Worm (Caenorhabditis elegans) whole organism, L4 larva: ENCODE measurements around the gene C29E4.15.

Experiments used
- F10B5.3 ChIP-seq: sonication (generic microtip); optimal IDR thresholded peaks from 2 replicates; lab custom pipeline; 2016; ENCODE audit warnings: mild to moderate bottlenecking, missing genetic modification characterization, missing compliant biosample characterization
- T26A8.4 ChIP-seq: fragments of 200-800 bp; sonication (Bioruptor generic); IDR thresholded peaks from 2 replicates; pipeline ENCODE4 v1.3.6; 2022; ENCODE audit warnings: missing genetic modification characterization, missing compliant biosample characterization
- Y75B8A.6 ChIP-seq: fragments of 200-800 bp; sonication (Bioruptor generic); IDR thresholded peaks from 2 replicates; pipeline ENCODE4 v1.3.6; 2022; ENCODE audit warnings: missing genetic modification reagents, missing genetic modification characterization, missing compliant biosample characterization
- aly-2 ChIP-seq: sonication (generic microtip); optimal IDR thresholded peaks from 2 replicates; lab custom pipeline; 2018; ENCODE audit warnings: missing biosample characterization, missing genetic modification characterization
- ama-1 ChIP-seq: fragments of 150-350 bp; optimal IDR thresholded peaks from 2 replicates; lab custom pipeline; 2014; ENCODE audit warnings: inconsistent platforms, mixed read lengths
- ceh-82 ChIP-seq: sonication (generic microtip); optimal IDR thresholded peaks from 2 replicates; lab custom pipeline; 2017; ENCODE audit warnings: missing biosample characterization, missing genetic modification characterization
- daf-12 ChIP-seq: fragments of 150-350 bp; optimal IDR thresholded peaks from 2 replicates; lab custom pipeline; 2014; ENCODE audit warnings: missing biosample characterization, missing genetic modification reagents, missing genetic modification characterization
- daf-8 ChIP-seq: fragments of 200-800 bp; sonication (Bioruptor generic); IDR thresholded peaks from 2 replicates; pipeline ENCODE4 v1.3.6; 2022; ENCODE audit warnings: missing genetic modification characterization, missing compliant biosample characterization
- dmd-8 ChIP-seq: fragments of 200-800 bp; sonication (Bioruptor generic); IDR thresholded peaks from 2 replicates; pipeline ENCODE4 v1.3.6; 2022; ENCODE audit warnings: missing genetic modification characterization, missing compliant biosample characterization
- dpl-1 ChIP-seq: fragments of 150-350 bp; optimal IDR thresholded peaks from 2 replicates; lab custom pipeline; 2014; ENCODE audit warnings: missing biosample characterization, missing genetic modification reagents, missing genetic modification characterization
- duxl-1 ChIP-seq: sonication (generic microtip); optimal IDR thresholded peaks from 2 replicates; lab custom pipeline; 2016; ENCODE audit warnings: mild to moderate bottlenecking, missing genetic modification characterization, moderate library complexity, missing compliant biosample characterization; ENCODE audit not compliant: poor library complexity
- dve-1 ChIP-seq: sonication (generic microtip); optimal IDR thresholded peaks from 2 replicates; lab custom pipeline; 2017; ENCODE audit warnings: antibody characterized with exemption, mild to moderate bottlenecking, missing genetic modification characterization, missing compliant biosample characterization; ENCODE audit not compliant: insufficient read depth
- egl-27 ChIP-seq: sonication (generic microtip); optimal IDR thresholded peaks from 3 replicates; lab custom pipeline; 2017; ENCODE audit warnings: missing biosample characterization, missing genetic modification reagents, missing genetic modification characterization
- egl-43 ChIP-seq: fragments of 200-800 bp; sonication (Bioruptor generic); IDR thresholded peaks from 2 replicates; pipeline ENCODE4 v1.3.6; 2022; ENCODE audit warnings: missing genetic modification reagents, missing genetic modification characterization, missing compliant biosample characterization
- hif-1 ChIP-seq, 2 experiments: sonication (generic microtip); optimal IDR thresholded peaks; 2 replicates each; lab custom pipeline; 2016 to 2017; ENCODE audit warnings: missing compliant biosample characterization in 2 of 2, missing genetic modification characterization in 2 of 2, missing genetic modification reagents in 2 of 2, missing genotype in 2 of 2, mild to moderate bottlenecking in 1 of 2
- hlh-11 ChIP-seq: fragments of 200-800 bp; sonication (Bioruptor generic); optimal IDR thresholded peaks from 2 replicates; lab custom pipeline; 2018; ENCODE audit warnings: mild to moderate bottlenecking, missing genetic modification characterization, missing compliant biosample characterization
- hlh-30 ChIP-seq: sonication (generic microtip); optimal IDR thresholded peaks from 2 replicates; lab custom pipeline; 2017; ENCODE audit warnings: antibody characterized with exemption, mild to moderate bottlenecking, missing genetic modification characterization, missing compliant biosample characterization; ENCODE audit not compliant: insufficient read depth
- hmg-1.1 ChIP-seq: fragments of 200-800 bp; sonication (Bioruptor generic); IDR thresholded peaks from 2 replicates; pipeline ENCODE4 v1.3.6; 2022; ENCODE audit warnings: missing genetic modification reagents, missing genetic modification characterization, missing compliant biosample characterization
- lin-1 ChIP-seq: fragments of 200-800 bp; sonication (Bioruptor generic); IDR thresholded peaks from 2 replicates; pipeline ENCODE4 v1.3.6; 2022; ENCODE audit warnings: missing genetic modification reagents, missing genetic modification characterization, missing compliant biosample characterization
- lin-38 ChIP-seq: fragments of 200-800 bp; sonication (Bioruptor generic); IDR thresholded peaks from 2 replicates; pipeline ENCODE4 v1.3.6; 2022; ENCODE audit warnings: missing genetic modification reagents, missing genetic modification characterization, missing compliant biosample characterization
- lsy-2 ChIP-seq, 2 experiments: fragments of 150-350 bp in 1 of 2; sonication (generic microtip) in 1 of 2; optimal IDR thresholded peaks; 2 replicates each; lab custom pipeline; 2014 to 2017; ENCODE audit warnings: missing biosample characterization in 2 of 2, missing genetic modification characterization in 2 of 2
- mdt-29 ChIP-seq: fragments of 200-800 bp; sonication (Bioruptor generic); IDR thresholded peaks from 2 replicates; pipeline ENCODE4 v1.3.6; 2022; ENCODE audit warnings: missing genetic modification reagents, missing genetic modification characterization, missing compliant biosample characterization
- mep-1 ChIP-seq: fragments of 150-350 bp; sonication (generic microtip); optimal IDR thresholded peaks from 3 replicates; lab custom pipeline; 2014; ENCODE audit warnings: missing biosample characterization, missing genetic modification characterization
- mes-2 ChIP-seq: sonication (generic microtip); optimal IDR thresholded peaks from 2 replicates; lab custom pipeline; 2016; ENCODE audit warnings: missing genotype, mild to moderate bottlenecking, missing genetic modification characterization, missing compliant biosample characterization; ENCODE audit not compliant: poor library complexity, severe bottlenecking
- mxl-2 ChIP-seq: fragments of 200-800 bp; sonication (Bioruptor generic); conservative IDR thresholded peaks from 2 replicates; pipeline ENCODE4 v1.3.6; 2022; ENCODE audit warnings: missing genetic modification reagents, missing genetic modification characterization, missing compliant biosample characterization
- nhr-102 ChIP-seq: sonication (generic microtip); optimal IDR thresholded peaks from 2 replicates; lab custom pipeline; 2016; ENCODE audit warnings: mild to moderate bottlenecking, missing genetic modification characterization, moderate library complexity, missing compliant biosample characterization
- nhr-237 ChIP-seq: sonication (generic microtip); optimal IDR thresholded peaks from 2 replicates; lab custom pipeline; 2017; ENCODE audit warnings: missing biosample characterization, missing genetic modification characterization
- nhr-41 ChIP-seq: fragments of 200-800 bp; sonication (Bioruptor generic); IDR thresholded peaks from 2 replicates; pipeline ENCODE4 v1.3.6; 2022; ENCODE audit warnings: missing genetic modification reagents, missing genetic modification characterization, missing compliant biosample characterization
- nhr-42 ChIP-seq: fragments of 200-800 bp; sonication (Bioruptor generic); IDR thresholded peaks from 2 replicates; pipeline ENCODE4 v1.3.6; 2022; ENCODE audit warnings: missing genetic modification characterization, missing compliant biosample characterization
- nhr-77 ChIP-seq: fragments of 150-350 bp; optimal IDR thresholded peaks from 2 replicates; lab custom pipeline; 2014; ENCODE audit warnings: missing biosample characterization, missing genetic modification characterization
- php-3 ChIP-seq: fragments of 200-800 bp; sonication (Bioruptor generic); IDR thresholded peaks from 2 replicates; pipeline ENCODE4 v1.3.6; 2022; ENCODE audit warnings: missing genetic modification reagents, missing genetic modification characterization, missing compliant biosample characterization
- rbr-2 ChIP-seq: sonication (generic microtip); optimal IDR thresholded peaks from 2 replicates; lab custom pipeline; 2016; ENCODE audit warnings: missing genotype, missing genetic modification characterization, missing compliant biosample characterization
- saeg-2 ChIP-seq: fragments of 200-800 bp; sonication (Bioruptor generic); IDR thresholded peaks from 2 replicates; pipeline ENCODE4 v1.3.6; 2022; ENCODE audit warnings: missing genetic modification reagents, missing genetic modification characterization, missing compliant biosample characterization
- sdz-12 ChIP-seq: fragments of 200-800 bp; sonication (Bioruptor generic); optimal IDR thresholded peaks from 2 replicates; lab custom pipeline; 2018; ENCODE audit warnings: mild to moderate bottlenecking, missing genetic modification characterization, missing compliant biosample characterization
- snpc-1.2 ChIP-seq: fragments of 200-800 bp; sonication (Bioruptor generic); IDR thresholded peaks from 2 replicates; pipeline ENCODE4 v1.3.6; 2022; ENCODE audit warnings: missing genetic modification reagents, missing genetic modification characterization, missing compliant biosample characterization
- spr-3 ChIP-seq: fragments of 200-800 bp; sonication (Bioruptor generic); optimal IDR thresholded peaks from 2 replicates; lab custom pipeline; 2018; ENCODE audit warnings: mild to moderate bottlenecking, missing genetic modification characterization, missing compliant biosample characterization
- tag-97 ChIP-seq: fragments of 200-800 bp; sonication (Bioruptor generic); IDR thresholded peaks from 2 replicates; pipeline ENCODE4 v1.3.6; 2022; ENCODE audit warnings: missing genetic modification characterization, missing compliant biosample characterization
- vab-7 ChIP-seq: fragments of 200-800 bp; sonication (Bioruptor generic); IDR thresholded peaks from 2 replicates; pipeline ENCODE4 v1.3.6; 2022; ENCODE audit warnings: missing genetic modification reagents, missing genetic modification characterization, missing compliant biosample characterization
- zfp-3 ChIP-seq: fragments of 200-800 bp; sonication (Bioruptor generic); conservative IDR thresholded peaks from 2 replicates; pipeline ENCODE4 v1.3.6; 2022; ENCODE audit warnings: missing genetic modification reagents, missing genetic modification characterization, missing compliant biosample characterization

The C29E4.15 gene

DNA sequence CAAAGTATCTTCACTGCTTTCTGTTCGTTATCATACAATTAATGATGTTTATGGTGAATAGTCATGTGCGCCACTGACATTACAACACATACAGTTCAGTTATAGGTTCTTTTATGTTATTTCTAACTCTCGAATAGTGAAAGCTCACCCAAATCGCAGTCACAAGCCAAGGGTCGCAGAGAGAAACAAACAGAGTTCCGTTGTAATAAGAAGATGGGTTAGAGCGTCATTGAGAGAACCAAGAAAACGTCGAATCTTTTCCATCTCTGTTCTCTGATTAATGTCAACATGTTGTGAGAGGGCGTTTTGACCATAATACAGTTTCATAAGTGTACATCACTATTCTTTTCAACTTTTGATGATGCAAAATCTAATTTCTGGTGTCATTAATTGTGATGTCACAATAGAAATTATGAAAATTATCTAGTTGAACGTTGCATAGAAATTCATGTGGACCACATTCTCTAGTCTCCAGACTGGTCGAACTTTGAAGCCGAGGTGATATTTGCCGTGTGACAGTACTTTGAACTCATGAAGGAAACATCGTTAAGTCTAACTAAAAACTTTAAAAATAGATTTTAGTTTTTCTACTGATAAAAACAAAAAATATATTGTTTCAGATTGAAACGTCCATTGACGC, 21.7 kb downstream of the C29E4.15 start (continued):
- TF ChIP-seq daf-12 = no peak
- no peak for TF ChIP-seq aly-2 (tag; lab: Kevin White, UChicago)
- TF ChIP-seq dpl-1 (GFP tag; lab: Kevin White, UChicago) = no peak
- peak; percentile 68 for TF ChIP-seq hlh-30 (tag; lab: Kevin White, UChicago)
- TF ChIP-seq egl-27 = no peak
- TF ChIP-seq ceh-82 (tag; lab: Kevin White, UChicago) = no peak
- no peak for TF ChIP-seq daf-8 (GFP tag; lab: Robert Waterston, UW)
- no peak for TF ChIP-seq spr-3 (GFP tag; lab: Kevin White, UChicago)
- no peak for TF ChIP-seq mxl-2
- no peak for TF ChIP-seq nhr-237
- TF ChIP-seq dmd-8 (GFP tag; lab: Robert Waterston, UW) = no peak
- TF ChIP-seq, all 104 proteins: peak for 21

DNA sequence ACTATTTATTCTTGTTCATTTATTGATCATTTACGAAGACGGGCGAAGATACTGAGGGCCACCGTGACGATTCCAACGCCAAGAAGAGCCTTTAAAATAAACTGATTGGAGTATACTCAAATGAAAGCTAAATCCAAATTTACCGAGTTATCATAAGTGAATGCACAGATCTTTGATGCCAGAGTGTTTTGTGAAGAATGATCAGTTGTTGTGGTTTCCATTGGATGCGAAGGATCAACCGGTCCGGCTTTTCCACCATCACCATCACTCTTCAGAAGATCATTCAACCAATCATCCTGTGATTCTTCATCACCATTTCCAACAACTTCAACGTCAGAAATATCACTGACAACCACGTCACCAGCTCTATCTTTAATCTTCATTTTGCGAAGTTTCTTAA, 24.8 kb downstream of the C29E4.15 start:
- TF ChIP-seq sdz-12 (GFP tag; lab: Kevin White, UChicago) (peak; percentile 18), vab-7 (GFP tag; lab: Robert Waterston, UW) (0 out of 2 replicates have a peak, but pooled peaks have one; percentile 23), mes-2 (tag; lab: Kevin White, UChicago) (peak; percentile 29), lin-38 (GFP tag; lab: Robert Waterston, UW) (peak; percentile 44; the same call in 1 of the 2 replicates), snpc-1.2 (GFP tag; lab: Robert Waterston, UW) (no peak; the same call in 1 of the 2 replicates), nhr-102 (tag; lab: Kevin White, UChicago) (peak; percentile 71), nhr-42 (GFP tag; lab: Robert Waterston, UW) (peak; percentile 67; the same call in 1 of the 2 replicates), ama-1 (peak; percentile 89), tag-97 (GFP tag; lab: Robert Waterston, UW) (no peak), hif-1 (tag; optimal IDR thresholded peaks at IDR 0.05; lab: Kevin White, UChicago) (peak in 1 of 2 experiments; percentile 7), hlh-11 (tag; lab: Kevin White, UChicago) (peak; percentile 39), duxl-1 (tag; lab: Kevin White, UChicago) (peak; percentile 83), dve-1 (tag; lab: Kevin White, UChicago) (peak; percentile 19), php-3 (0 out of 2 replicates have a peak, but pooled peaks have one; percentile 29), mep-1 (peak; percentile 1), nhr-77 (tag; lab: Kevin White, UChicago) (peak; percentile 24), rbr-2 (tag; lab: Kevin White, UChicago) (no peak), lsy-2 (tag; optimal IDR thresholded peaks at IDR 0.05; lab: Kevin White, UChicago) (peak; percentile 25 to 63), dmd-8 (GFP tag; lab: Robert Waterston, UW) (0 out of 2 replicates have a peak, but pooled peaks have one; percentile 39), egl-43 (GFP tag; lab: Robert Waterston, UW) (peak; percentile 51; the same call in 1 of the 2 replicates), saeg-2 (GFP tag; lab: Robert Waterston, UW) (0 out of 2 replicates have a peak, but pooled peaks have one; percentile 19), T26A8.4 (0 out of 2 replicates have a peak, but pooled peaks have one; percentile 29), mdt-29 (GFP tag; lab: Robert Waterston, UW) (0 out of 2 replicates have a peak, but pooled peaks have one; percentile 12), nhr-41 (GFP tag; lab: Robert Waterston, UW) (no peak), hmg-1.1 (GFP tag; lab: Robert Waterston, UW) (no peak), lin-1 (GFP tag; lab: Robert Waterston, UW) (no peak), F10B5.3 (tag; lab: Kevin White, UChicago) (no peak), mxl-2 (no peak), Y75B8A.6 (GFP tag; lab: Robert Waterston, UW) (0 out of 2 replicates have a peak, but pooled peaks have one; percentile 53), zfp-3 (GFP tag; lab: Robert Waterston, UW) (peak; percentile 71; the same call in 1 of the 2 replicates)
